Worm (Caenorhabditis elegans) whole organism, young adult: ENCODE data around the gene C45B11.5.

Experiments used
- D2030.7 ChIP-seq: fragments of 200-800 bp; sonication (Bioruptor generic); IDR thresholded peaks from 2 replicates; pipeline ENCODE4 v1.3.6; 2022; ENCODE audit warnings: missing genetic modification reagents, missing genetic modification characterization, missing compliant biosample characterization
- F52B5.7 ChIP-seq: sonication (generic microtip); optimal IDR thresholded peaks from 2 replicates; lab custom pipeline; 2016; ENCODE audit warnings: mild to moderate bottlenecking, missing genetic modification characterization, missing compliant biosample characterization
- F57C9.4 ChIP-seq: sonication (generic microtip); optimal IDR thresholded peaks from 2 replicates; lab custom pipeline; 2017; ENCODE audit warnings: mild to moderate bottlenecking, missing genetic modification characterization, missing compliant biosample characterization
- K11D2.4 ChIP-seq: fragments of 200-800 bp; sonication (Bioruptor generic); IDR thresholded peaks from 2 replicates; pipeline ENCODE4 v1.3.6; 2022; ENCODE audit warnings: missing genetic modification reagents, missing genetic modification characterization, missing compliant biosample characterization
- T26A5.8 ChIP-seq: sonication (generic microtip); optimal IDR thresholded peaks from 2 replicates; lab custom pipeline; 2016; ENCODE audit warnings: missing genetic modification characterization, missing compliant biosample characterization
- Y53G8AR.9 ChIP-seq: fragments of 200-800 bp; sonication (Bioruptor generic); conservative IDR thresholded peaks from 2 replicates; pipeline ENCODE4 v1.3.6; 2022; ENCODE audit warnings: missing genetic modification reagents, missing genetic modification characterization, missing compliant biosample characterization
- Y56A3A.18 ChIP-seq: fragments of 200-800 bp; sonication (Bioruptor generic); IDR thresholded peaks from 2 replicates; pipeline ENCODE4 v1.3.6; 2022; ENCODE audit warnings: missing genetic modification reagents, missing genetic modification characterization, missing compliant biosample characterization
- Y79H2A.3 ChIP-seq: fragments of 200-800 bp; sonication (Bioruptor generic); conservative IDR thresholded peaks from 2 replicates; pipeline ENCODE4 v1.3.6; 2022; ENCODE audit warnings: missing genetic modification reagents, missing genetic modification characterization, missing compliant biosample characterization
- Y95B8A.8 ChIP-seq: fragments of 200-800 bp; sonication (Bioruptor generic); IDR thresholded peaks from 2 replicates; pipeline ENCODE4 v1.3.6; 2022; ENCODE audit warnings: missing genetic modification reagents, missing genetic modification characterization, missing compliant biosample characterization
- ZK185.1 ChIP-seq: sonication (generic microtip); optimal IDR thresholded peaks from 2 replicates; lab custom pipeline; 2016; ENCODE audit warnings: mild to moderate bottlenecking, missing genetic modification characterization, missing compliant biosample characterization; ENCODE audit not compliant: poor library complexity, severe bottlenecking
- bed-1 ChIP-seq: fragments of 200-800 bp; sonication (Bioruptor generic); IDR thresholded peaks from 2 replicates; pipeline ENCODE4 v1.3.6; 2022; ENCODE audit warnings: missing genetic modification reagents, missing genetic modification characterization, missing compliant biosample characterization
- cebp-1 ChIP-seq, 2 experiments: fragments of 200-800 bp in 1 of 2; sonication (Bioruptor generic) in 1 of 2; sonication (generic microtip) in 1 of 2; IDR thresholded peaks in 1 of 2; optimal IDR thresholded peaks in 1 of 2; 2 replicates each; pipeline versions ENCODE4 v1.3.6 to Lab custom; 2017 to 2022; ENCODE audit warnings: missing compliant biosample characterization in 2 of 2, missing genetic modification characterization in 2 of 2, mild to moderate bottlenecking in 1 of 2, missing genetic modification reagents in 1 of 2, moderate library complexity in 1 of 2
- ceh-79 ChIP-seq: sonication (generic microtip); optimal IDR thresholded peaks from 2 replicates; lab custom pipeline; 2017; ENCODE audit warnings: mild to moderate bottlenecking, missing genetic modification characterization, missing compliant biosample characterization
- chd-7 ChIP-seq: sonication (generic microtip); optimal IDR thresholded peaks from 2 replicates; lab custom pipeline; 2016; ENCODE audit warnings: mild to moderate bottlenecking, missing genetic modification characterization, moderate library complexity, missing compliant biosample characterization
- efl-1 ChIP-seq: fragments of 150-350 bp; optimal IDR thresholded peaks from 2 replicates; lab custom pipeline; 2014; ENCODE audit warnings: missing biosample characterization, missing genetic modification reagents, missing genetic modification characterization
- egl-44 ChIP-seq: fragments of 200-800 bp; sonication (Bioruptor generic); IDR thresholded peaks from 2 replicates; pipeline ENCODE4 v1.3.6; 2022; ENCODE audit warnings: missing genetic modification reagents, missing genetic modification characterization, missing compliant biosample characterization
- fkh-3 ChIP-seq: sonication (generic microtip); optimal IDR thresholded peaks from 2 replicates; lab custom pipeline; 2016; ENCODE audit warnings: mild to moderate bottlenecking, missing genetic modification characterization, missing compliant biosample characterization
- him-1 ChIP-seq: sonication (generic microtip); optimal IDR thresholded peaks from 2 replicates; lab custom pipeline; 2016; ENCODE audit warnings: missing genotype, missing genetic modification reagents, missing genetic modification characterization, missing compliant biosample characterization
- hmg-20 ChIP-seq: fragments of 200-800 bp; sonication (Bioruptor generic); IDR thresholded peaks from 2 replicates; pipeline ENCODE4 v1.3.6; 2022; ENCODE audit warnings: missing genetic modification reagents, missing genetic modification characterization, missing compliant biosample characterization
- let-607 ChIP-seq, 2 experiments: fragments of 200-800 bp in 1 of 2; sonication (Bioruptor generic) in 1 of 2; sonication (generic microtip) in 1 of 2; optimal IDR thresholded peaks; 2 replicates each; lab custom pipeline; 2016 to 2018; ENCODE audit warnings: mild to moderate bottlenecking in 2 of 2, missing compliant biosample characterization in 2 of 2, missing genetic modification characterization in 2 of 2, moderate library complexity in 2 of 2, missing genotype in 1 of 2
- lir-1 ChIP-seq: fragments of 200-800 bp; sonication (Bioruptor generic); conservative IDR thresholded peaks from 2 replicates; pipeline ENCODE4 v1.3.6; 2022; ENCODE audit warnings: missing genetic modification reagents, missing genetic modification characterization, missing compliant biosample characterization
- mcd-1 ChIP-seq: fragments of 200-800 bp; sonication (Bioruptor generic); IDR thresholded peaks from 2 replicates; pipeline ENCODE4 v1.3.6; 2022; ENCODE audit warnings: missing genetic modification reagents, missing genetic modification characterization, missing compliant biosample characterization
- mes-4 ChIP-seq: sonication (generic microtip); optimal IDR thresholded peaks from 2 replicates; lab custom pipeline; 2016; ENCODE audit warnings: missing genotype, missing genetic modification characterization, missing compliant biosample characterization
- nfyb-1 ChIP-seq: fragments of 200-800 bp; sonication (Bioruptor generic); IDR thresholded peaks from 2 replicates; pipeline ENCODE4 v1.3.6; 2022; ENCODE audit warnings: missing genetic modification reagents, missing genetic modification characterization, missing compliant biosample characterization
- nhr-120 ChIP-seq: fragments of 200-800 bp; sonication (Bioruptor generic); IDR thresholded peaks from 2 replicates; pipeline ENCODE4 v1.3.6; 2022; ENCODE audit warnings: missing genetic modification characterization, missing compliant biosample characterization
- nhr-80 ChIP-seq: sonication (generic microtip); optimal IDR thresholded peaks from 2 replicates; lab custom pipeline; 2016; ENCODE audit warnings: missing genetic modification characterization, missing compliant biosample characterization
- nhr-90 ChIP-seq: sonication (generic microtip); optimal IDR thresholded peaks from 2 replicates; lab custom pipeline; 2016; ENCODE audit warnings: missing genotype, mild to moderate bottlenecking, missing genetic modification characterization, missing compliant biosample characterization
- rcor-1 ChIP-seq: fragments of 200-800 bp; sonication (Bioruptor generic); IDR thresholded peaks from 2 replicates; pipeline ENCODE4 v1.3.6; 2022; ENCODE audit warnings: missing genetic modification reagents, missing genetic modification characterization, missing compliant biosample characterization
- rec-8 ChIP-seq, 2 experiments: sonication (generic microtip); optimal IDR thresholded peaks; 2 replicates each; lab custom pipeline; 2016; ENCODE audit warnings: mild to moderate bottlenecking in 2 of 2, missing genetic modification characterization in 2 of 2, missing genetic modification reagents in 2 of 2, missing genotype in 2 of 2, missing biosample characterization in 1 of 2, missing compliant biosample characterization in 1 of 2, moderate library complexity in 1 of 2
- snpc-1.1 ChIP-seq: sonication (generic microtip); optimal IDR thresholded peaks from 2 replicates; lab custom pipeline; 2017; ENCODE audit warnings: missing genetic modification characterization, mild to moderate bottlenecking, missing compliant biosample characterization, antibody characterized with exemption, moderate library complexity, missing genotype, missing genetic modification reagents; ENCODE audit not compliant: insufficient read depth
- tbp1 ChIP-seq: fragments of 200-800 bp; sonication (Bioruptor generic); optimal IDR thresholded peaks from 2 replicates; lab custom pipeline; 2018; ENCODE audit warnings: mild to moderate bottlenecking, missing genetic modification characterization, missing compliant biosample characterization
- zim-3 ChIP-seq: sonication (generic microtip); optimal IDR thresholded peaks from 2 replicates; lab custom pipeline; 2017; ENCODE audit warnings: mild to moderate bottlenecking, missing genetic modification characterization, moderate library complexity, missing compliant biosample characterization
- ztf-18 ChIP-seq: sonication (generic microtip); optimal IDR thresholded peaks from 2 replicates; lab custom pipeline; 2016; ENCODE audit warnings: missing genotype, mild to moderate bottlenecking, missing genetic modification characterization, missing compliant biosample characterization
- ztf-22 ChIP-seq: fragments of 200-800 bp; sonication (Bioruptor generic); optimal IDR thresholded peaks from 2 replicates; lab custom pipeline; 2018; ENCODE audit warnings: mild to moderate bottlenecking, missing genetic modification characterization, moderate library complexity, missing compliant biosample characterization
- ztf-28 ChIP-seq: fragments of 200-800 bp; sonication (Bioruptor generic); IDR thresholded peaks from 2 replicates; pipeline ENCODE4 v1.3.6; 2022; ENCODE audit warnings: missing genetic modification reagents, missing genetic modification characterization, missing compliant biosample characterization

C45B11.5 gene

ce11 chrV:11040020-11040419 lies 1.6 kb upstream of the C45B11.5 start, which contains the start of gene C45B11.9 (continued):
- TF ChIP-seq mes-4 (no peak), let-607 (tag; optimal IDR thresholded peaks at IDR 0.05; lab: Kevin White, UChicago) (no peak), efl-1 (GFP tag; lab: Kevin White, UChicago) (no peak), ZK185.1 (tag; lab: Kevin White, UChicago) (no peak), ztf-28 (GFP tag; lab: Robert Waterston, UW) (no peak)

ce11 chrV:11040473-11040872 lies 1.1 kb upstream of the C45B11.5 start, which contains the start of gene C45B11.8:
C45B11.8 (plus strand) TSS chrV:11040773.
- TF ChIP-seq F57C9.4 = no peak
- no peak for TF ChIP-seq egl-44
- TF ChIP-seq rcor-1 (GFP tag; lab: Robert Waterston, UW) = no peak
- no peak for TF ChIP-seq Y53G8AR.9 (GFP tag; lab: Robert Waterston, UW)
- no peak for TF ChIP-seq nfyb-1 (GFP tag; lab: Robert Waterston, UW)
- TF ChIP-seq ztf-18 (tag; lab: Kevin White, UChicago) = no peak
- TF ChIP-seq ZK185.1 (tag; lab: Kevin White, UChicago) = no peak
- TF ChIP-seq him-1 (tag; lab: Kevin White, UChicago) = no peak
- TF ChIP-seq chd-7 (tag; lab: Kevin White, UChicago) = no peak
- TF ChIP-seq Y79H2A.3 (GFP tag; lab: Robert Waterston, UW) = no peak
- no peak for TF ChIP-seq ceh-79 (tag; lab: Kevin White, UChicago)
- TF ChIP-seq F52B5.7 = no peak
- TF ChIP-seq lir-1 (GFP tag; lab: Robert Waterston, UW) = no peak
- TF ChIP-seq hmg-20 = no peak
- no peak for TF ChIP-seq Y56A3A.18
- TF ChIP-seq nhr-120 (GFP tag; lab: Robert Waterston, UW) = no peak

ce11 chrV:11042538-11042937 lies 939 bp downstream of the C45B11.5 start, which contains the start of gene C45B11.2:
C45B11.2 (plus strand) TSS chrV:11042710.
- TF ChIP-seq fkh-3 (no peak), ztf-22 (GFP tag; lab: Kevin White, UChicago) (no peak), tbp1 (GFP tag; lab: Kevin White, UChicago) (no peak), T26A5.8 (tag; lab: Kevin White, UChicago) (no peak), mcd-1 (no peak), Y95B8A.8 (GFP tag; lab: Robert Waterston, UW) (no peak), zim-3 (tag; lab: Kevin White, UChicago) (no peak), nhr-80 (tag; lab: Kevin White, UChicago) (peak; percentile 7), D2030.7 (no peak), nhr-90 (tag; lab: Kevin White, UChicago) (no peak), cebp-1 (GFP tag; IDR thresholded peaks at IDR 0.05; lab: Robert Waterston, UW) (0 out of 2 replicates have a peak, but pooled peaks have one; percentile 35), cebp-1 (tag; optimal IDR thresholded peaks at IDR 0.05; lab: Kevin White, UChicago) (peak; percentile 83), ceh-79 (tag; lab: Kevin White, UChicago) (no peak), rcor-1 (GFP tag; lab: Robert Waterston, UW) (no peak)

ce11 chrV:11043767-11044166 lies 2.2 kb downstream of the C45B11.5 start, which contains the start of gene C45B11.6:
C45B11.6 (plus strand) TSS chrV:11044067.
- no peak for TF ChIP-seq rec-8 (tag; optimal IDR thresholded peaks at IDR 0.05; lab: Kevin White, UChicago)
- TF ChIP-seq snpc-1.1 = no peak
- no peak for TF ChIP-seq K11D2.4 (GFP tag; lab: Robert Waterston, UW)
- TF ChIP-seq bed-1 = no peak
- TF ChIP-seq Y95B8A.8 (GFP tag; lab: Robert Waterston, UW) = no peak
